Worm (Caenorhabditis elegans): ENCODE measurements around the gene srx-110.

DNA sequence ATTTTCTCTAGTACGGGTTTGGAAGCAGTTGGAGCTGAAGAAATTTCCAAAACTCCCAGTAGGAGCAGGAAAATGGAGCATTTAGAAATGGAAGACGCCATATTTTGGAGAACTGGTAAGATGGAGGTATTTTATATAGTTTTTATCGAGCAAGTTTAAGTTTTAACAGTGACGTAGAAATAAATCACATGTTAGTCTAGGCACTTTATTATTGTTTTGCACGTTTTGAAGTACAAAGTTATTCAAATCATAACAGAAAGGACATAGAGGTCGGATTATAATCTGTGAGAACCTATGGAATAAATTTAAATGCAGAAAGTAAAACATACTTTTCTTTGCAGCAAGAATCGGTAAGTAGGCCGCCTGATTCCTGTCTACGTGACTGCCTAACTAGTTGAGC lies 45.6 kb upstream of the srx-110 start, which contains the start of gene F19B10.6:
- no peak for TF ChIP-seq ceh-82 (tag; optimal IDR thresholded peaks at IDR 0.05)
- TF ChIP-seq jun-1 (tag; optimal IDR thresholded peaks at IDR 0.05) = no peak
- TF ChIP-seq elt-2 (tag; optimal IDR thresholded peaks at IDR 0.05) = no peak
